Fruit fly (Drosophila melanogaster) whole organism, embryonic: ENCODE data around the gene asun.

ENCODE experiments used
- BtbVII ChIP-seq: fragments of 200-800 bp; sonication (Bioruptor generic); optimal IDR thresholded peaks from 3 replicates; lab custom pipeline; 2017; ENCODE audit warnings: missing biosample characterization, mild to moderate bottlenecking, missing genetic modification characterization
- CG10321 ChIP-seq: fragments of 200-800 bp; sonication (Bioruptor generic); IDR thresholded peaks from 2 replicates; pipeline ENCODE4 v1.3.6; 2022; ENCODE audit warnings: missing biosample characterization, missing genetic modification characterization
- CG11247 ChIP-seq: fragments of 200-800 bp; sonication (Bioruptor generic); IDR thresholded peaks from 2 replicates; pipeline ENCODE4 v1.3.6; 2022; ENCODE audit warnings: missing biosample characterization, missing genetic modification characterization
- CG11504 ChIP-seq: fragments of 200-800 bp; sonication (Bioruptor generic); optimal IDR thresholded peaks from 3 replicates; lab custom pipeline; 2019; ENCODE audit warnings: missing biosample characterization, mild to moderate bottlenecking, missing genetic modification characterization, moderate library complexity
- CG11560 ChIP-seq: fragments of 200-800 bp; sonication (Bioruptor generic); IDR thresholded peaks from 3 replicates; pipeline ENCODE4 v1.3.6; 2022; ENCODE audit warnings: missing biosample characterization, missing genetic modification characterization
- CG13624 ChIP-seq: fragments of 200-800 bp; sonication (Bioruptor generic); optimal IDR thresholded peaks from 2 replicates; lab custom pipeline; 2016; ENCODE audit warnings: missing biosample characterization, missing genetic modification characterization
- CG15696 ChIP-seq: fragments of 200-800 bp; sonication (Bioruptor generic); optimal IDR thresholded peaks from 2 replicates; lab custom pipeline; 2019; ENCODE audit warnings: missing biosample characterization, mild to moderate bottlenecking, missing genetic modification characterization, moderate library complexity
- CG16815 ChIP-seq: fragments of 200-800 bp; sonication (Bioruptor generic); optimal IDR thresholded peaks from 3 replicates; lab custom pipeline; 2017; ENCODE audit warnings: missing biosample characterization, mild to moderate bottlenecking, missing genetic modification characterization
- CG17912 ChIP-seq: fragments of 200-800 bp; sonication (Bioruptor generic); optimal IDR thresholded peaks from 2 replicates; lab custom pipeline; 2018; ENCODE audit warnings: missing biosample characterization, mild to moderate bottlenecking, missing genetic modification characterization
- CG18262 ChIP-seq: fragments of 200-800 bp; optimal IDR thresholded peaks from 3 replicates; lab custom pipeline; 2019; ENCODE audit warnings: missing biosample characterization, mild to moderate bottlenecking, missing genetic modification characterization, moderate library complexity
- CG2678 ChIP-seq: fragments of 200-800 bp; sonication (Bioruptor generic); optimal IDR thresholded peaks from 3 replicates; lab custom pipeline; 2019; ENCODE audit warnings: missing biosample characterization, mild to moderate bottlenecking, missing genetic modification characterization, moderate library complexity
- CG31388 ChIP-seq: fragments of 200-800 bp; sonication (Bioruptor generic); optimal IDR thresholded peaks from 2 replicates; lab custom pipeline; 2016; ENCODE audit warnings: missing biosample characterization, missing genetic modification characterization
- CG3847 ChIP-seq: fragments of 200-800 bp; sonication (Bioruptor generic); IDR thresholded peaks from 2 replicates; pipeline ENCODE4 v1.3.6; 2022; ENCODE audit warnings: missing biosample characterization, missing genetic modification characterization
- CG9727 ChIP-seq: fragments of 200-800 bp; sonication (Bioruptor generic); optimal IDR thresholded peaks from 3 replicates; lab custom pipeline; 2017; ENCODE audit warnings: missing biosample characterization, mild to moderate bottlenecking, missing genetic modification characterization
- CoRest ChIP-seq: fragments of 200-800 bp; sonication (Bioruptor generic); optimal IDR thresholded peaks from 3 replicates; lab custom pipeline; 2018; ENCODE audit warnings: missing biosample characterization, mild to moderate bottlenecking, missing genetic modification characterization, moderate library complexity
- Dp ChIP-seq: fragments of 200-800 bp; sonication (Bioruptor generic); optimal IDR thresholded peaks from 2 replicates; lab custom pipeline; 2018; ENCODE audit warnings: missing biosample characterization, mild to moderate bottlenecking, missing genetic modification characterization, moderate library complexity
- E2f2 ChIP-seq: fragments of 200-800 bp; sonication (Bioruptor generic); IDR thresholded peaks from 2 replicates; pipeline ENCODE4 v1.3.6; 2022; ENCODE audit warnings: missing biosample characterization, missing genetic modification characterization
- Fer1 ChIP-seq: fragments of 200-800 bp; sonication (Bioruptor generic); optimal IDR thresholded peaks from 2 replicates; lab custom pipeline; 2017; ENCODE audit warnings: missing biosample characterization, mild to moderate bottlenecking, missing genetic modification characterization
- Hmr ChIP-seq: fragments of 200-800 bp; sonication (Bioruptor generic); optimal IDR thresholded peaks from 3 replicates; lab custom pipeline; 2017; ENCODE audit warnings: mild to moderate bottlenecking, missing biosample characterization, missing genetic modification reagents, missing genetic modification characterization
- Jarid2 ChIP-seq: fragments of 200-800 bp; sonication (Bioruptor generic); optimal IDR thresholded peaks from 3 replicates; lab custom pipeline; 2017; ENCODE audit warnings: mild to moderate bottlenecking, missing biosample characterization, missing genetic modification reagents, missing genetic modification characterization
- Med ChIP-seq: fragments of 200-800 bp; sonication (Bioruptor generic); peaks from one replicate; lab custom pipeline; 2016; ENCODE audit warnings: missing biosample characterization, missing genetic modification characterization, mild to moderate bottlenecking, inconsistent platforms, moderate library complexity
- Pdp1 ChIP-seq, 2 experiments: fragments of 200-800 bp; sonication (Bioruptor generic); optimal IDR thresholded peaks; 3 replicates each; lab custom pipeline; 2016; ENCODE audit warnings: missing biosample characterization in 2 of 2, missing genetic modification characterization in 2 of 2, mild to moderate bottlenecking in 1 of 2, moderate library complexity in 1 of 2
- Sox100B ChIP-seq: fragments of 200-800 bp; sonication (Bioruptor generic); optimal IDR thresholded peaks from 3 replicates; lab custom pipeline; 2018; ENCODE audit warnings: missing biosample characterization, mild to moderate bottlenecking, missing genetic modification characterization
- Trl ChIP-seq, 3 experiments: fragments of >200 bp in 2 of 3; fragments of 200-800 bp in 1 of 3; sonication (Bioruptor generic) in 1 of 3; optimal IDR thresholded peaks; 2 replicates in 1 of 3; 3 replicates in 2 of 3; lab custom pipeline; 2016 to 2017; ENCODE audit warnings: missing biosample characterization in 1 of 3, missing genetic modification characterization in 1 of 3
- YL-1 ChIP-seq: fragments of 200-800 bp; sonication (Bioruptor generic); optimal IDR thresholded peaks from 3 replicates; lab custom pipeline; 2017; ENCODE audit warnings: missing biosample characterization, mild to moderate bottlenecking, missing genetic modification characterization
- chinmo ChIP-seq: fragments of 200-800 bp; sonication (Bioruptor generic); IDR thresholded peaks from 4 replicates; pipeline ENCODE4 v1.3.6; 2022; ENCODE audit warnings: missing biosample characterization, missing genetic modification characterization; ENCODE audit not compliant: partially characterized antibody
- ci ChIP-seq: fragments of 200-800 bp; sonication (Bioruptor generic); IDR thresholded peaks from 3 replicates; pipeline ENCODE4 v1.3.6; 2022; ENCODE audit warnings: missing biosample characterization, missing genetic modification characterization
- crol ChIP-seq: fragments of 200-800 bp; sonication (Bioruptor generic); IDR thresholded peaks from 2 replicates; pipeline ENCODE4 v1.3.6; 2022; ENCODE audit warnings: missing biosample characterization, missing genetic modification characterization
- ftz-f1 ChIP-seq: fragments of 200-800 bp; sonication (Bioruptor generic); optimal IDR thresholded peaks from 2 replicates; lab custom pipeline; 2016; ENCODE audit warnings: missing biosample characterization, missing genetic modification characterization
- gcm ChIP-seq: fragments of 200-800 bp; sonication (Bioruptor generic); optimal IDR thresholded peaks from 2 replicates; lab custom pipeline; 2019; ENCODE audit warnings: missing biosample characterization, mild to moderate bottlenecking, missing genetic modification characterization, moderate library complexity
- gem ChIP-seq: fragments of 200-800 bp; sonication (Bioruptor generic); optimal IDR thresholded peaks from 2 replicates; lab custom pipeline; 2019; ENCODE audit warnings: missing biosample characterization, mild to moderate bottlenecking, missing genetic modification characterization, moderate library complexity
- grau ChIP-seq: fragments of 200-800 bp; optimal IDR thresholded peaks from 3 replicates; lab custom pipeline; 2019; ENCODE audit warnings: missing biosample characterization, mild to moderate bottlenecking, missing genetic modification characterization, moderate library complexity
- gro ChIP-seq: fragments of 200-800 bp; sonication (Bioruptor generic); optimal IDR thresholded peaks from 2 replicates; lab custom pipeline; 2016; ENCODE audit warnings: missing biosample characterization, missing genetic modification characterization
- h ChIP-seq: fragments of >200 bp; optimal IDR thresholded peaks from 2 replicates; lab custom pipeline; 2017
- kah ChIP-seq: fragments of 200-800 bp; sonication (Bioruptor generic); optimal IDR thresholded peaks from 2 replicates; lab custom pipeline; 2018; ENCODE audit warnings: missing biosample characterization, mild to moderate bottlenecking, missing genetic modification characterization
- nau ChIP-seq: fragments of 200-800 bp; sonication (Bioruptor generic); optimal IDR thresholded peaks from 3 replicates; lab custom pipeline; 2017; ENCODE audit warnings: missing biosample characterization, mild to moderate bottlenecking, missing genetic modification characterization, missing genetic modification reagents
- odd ChIP-seq: fragments of 200-800 bp; sonication (Bioruptor generic); optimal IDR thresholded peaks from 2 replicates; lab custom pipeline; 2017; ENCODE audit warnings: missing biosample characterization, mild to moderate bottlenecking, missing genetic modification characterization
- pb ChIP-seq: fragments of 200-800 bp; sonication (Bioruptor generic); optimal IDR thresholded peaks from 3 replicates; lab custom pipeline; 2016; ENCODE audit warnings: missing biosample characterization, missing genetic modification characterization
- row ChIP-seq: fragments of 200-800 bp; sonication (Bioruptor generic); IDR thresholded peaks from 3 replicates; pipeline ENCODE4 v1.3.6; 2022; ENCODE audit warnings: missing biosample characterization, missing genetic modification characterization
- salm ChIP-seq: fragments of 200-800 bp; sonication (Bioruptor generic); optimal IDR thresholded peaks from 2 replicates; lab custom pipeline; 2018; ENCODE audit warnings: missing biosample characterization, mild to moderate bottlenecking, missing genetic modification characterization
- scrt ChIP-seq: fragments of 200-800 bp; sonication (Bioruptor generic); optimal IDR thresholded peaks from 2 replicates; lab custom pipeline; 2018; ENCODE audit warnings: missing biosample characterization, mild to moderate bottlenecking, missing genetic modification characterization, moderate library complexity
- sd ChIP-seq: fragments of 200-800 bp; sonication (Bioruptor generic); optimal IDR thresholded peaks from 3 replicates; lab custom pipeline; 2018; ENCODE audit warnings: missing biosample characterization, mild to moderate bottlenecking, missing genetic modification characterization, moderate library complexity
- sens ChIP-seq: fragments of 200-800 bp; sonication (Bioruptor generic); peaks from one replicate; lab custom pipeline; 2016; ENCODE audit warnings: missing biosample characterization, missing genetic modification characterization
- sob ChIP-seq: fragments of 200-800 bp; sonication (Bioruptor generic); IDR thresholded peaks from 2 replicates; pipeline ENCODE4 v1.3.6; 2022; ENCODE audit warnings: missing biosample characterization, missing genetic modification characterization
- sqz ChIP-seq: fragments of 200-800 bp; sonication (Bioruptor generic); optimal IDR thresholded peaks from 3 replicates; lab custom pipeline; 2018; ENCODE audit warnings: missing biosample characterization, mild to moderate bottlenecking, missing genetic modification characterization
- sr ChIP-seq: fragments of 200-800 bp; sonication (Bioruptor generic); IDR thresholded peaks from 3 replicates; pipeline ENCODE4 v1.3.6; 2022; ENCODE audit warnings: missing biosample characterization, missing genetic modification characterization
- yki ChIP-seq: fragments of >200 bp; optimal IDR thresholded peaks from 3 replicates; lab custom pipeline; 2018
- z ChIP-seq: fragments of 200-800 bp; sonication (Bioruptor generic); IDR thresholded peaks from 3 replicates; pipeline ENCODE4 v1.3.6; 2022; ENCODE audit warnings: missing biosample characterization, missing genetic modification characterization

The asun gene

DNA sequence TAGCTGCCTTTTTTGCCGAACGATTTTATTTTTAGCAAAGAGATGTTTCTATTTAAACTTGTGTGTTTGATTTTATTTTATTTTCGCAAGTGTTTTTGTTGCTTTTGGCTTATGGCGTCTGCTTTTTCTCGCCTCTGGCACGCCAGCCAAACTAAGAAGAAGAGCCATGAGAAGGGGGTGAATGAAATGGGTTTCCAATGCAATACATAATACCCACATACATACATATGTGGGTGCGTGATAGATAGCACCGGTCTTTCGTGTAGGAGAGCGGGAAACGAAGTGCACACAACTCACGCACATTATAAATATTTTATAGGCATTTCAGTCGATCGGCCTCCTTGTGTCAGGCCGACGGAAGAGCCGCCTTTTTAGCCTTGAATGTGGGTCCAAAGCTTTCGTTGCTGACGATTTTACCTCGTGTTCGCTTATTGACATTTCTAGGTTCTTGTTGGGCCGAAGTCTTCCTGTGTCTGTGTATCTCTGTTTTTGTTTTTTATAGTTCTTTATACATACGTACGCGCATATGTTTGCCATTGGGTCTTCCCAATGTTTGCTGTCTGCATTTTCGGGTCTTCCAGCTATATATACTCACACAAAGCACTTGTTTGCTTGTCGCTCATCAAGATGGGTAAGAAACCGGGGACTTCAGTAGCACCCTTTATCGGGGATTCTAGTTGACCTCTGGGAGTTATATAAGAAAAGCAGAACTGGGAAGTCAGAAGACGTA, 12.0 kb downstream of the asun start (continued):
- TF ChIP-seq Fer1 (GFP tag; lab: Kevin White, UChicago) (no peak), CG11560 (tag; lab: Robert Waterston, UW) (no peak), CG17912 (GFP tag; lab: Kevin White, UChicago) (no peak), CG9727 (GFP tag; lab: Kevin White, UChicago) (peak; percentile 19), CG16815 (GFP tag; lab: Kevin White, UChicago) (no peak), CG10321 (no peak), Jarid2 (peak; percentile 3), ftz-f1 (GFP tag; lab: Kevin White, UChicago) (peak; percentile 43), odd (GFP tag; lab: Kevin White, UChicago) (peak; percentile 2), E2f2 (GFP tag; lab: Robert Waterston, UW) (no peak), CG15696 (tag; lab: Kevin White, UChicago) (peak; percentile 37), crol (peak; percentile 64), CG18262 (peak; percentile 18), Hmr (GFP tag; lab: Kevin White, UChicago) (no peak), Sox100B (GFP tag; lab: Kevin White, UChicago) (no peak), salm (peak; percentile 35), ci (peak; percentile 43; the same call in 1 of the 3 replicates), CG11247 (GFP tag; lab: Robert Waterston, UW) (no peak), CG3847 (no peak), sqz (peak; percentile 3), h (lab: Kevin White, UChicago) (no peak)

dm6 chr3R:16276992-16277391, 12.9 kb downstream of the asun start:
- no peak for TF ChIP-seq gcm (GFP tag; lab: Kevin White, UChicago)
- TF ChIP-seq Dp (GFP tag; lab: Kevin White, UChicago), result no peak
- TF ChIP-seq YL-1 (GFP tag; lab: Kevin White, UChicago), result no peak
- TF ChIP-seq row, result peak; percentile 31; the same call in 1 of the 3 replicates
- TF ChIP-seq CG11504, result peak; percentile 8
- no peak for TF ChIP-seq CoRest
- peak; percentile 13 for TF ChIP-seq sens (GFP tag; lab: Kevin White, UChicago)
- TF ChIP-seq gem (tag; lab: Kevin White, UChicago), result peak; percentile 10
- no peak for TF ChIP-seq CG31388
- TF ChIP-seq grau (tag; lab: Kevin White, UChicago), result peak; percentile 73
- peak; percentile 16 for TF ChIP-seq CG2678 (tag; lab: Kevin White, UChicago)
- 0 out of 2 replicates have a peak, but pooled peaks have one; percentile 6 for TF ChIP-seq crol

DNA sequence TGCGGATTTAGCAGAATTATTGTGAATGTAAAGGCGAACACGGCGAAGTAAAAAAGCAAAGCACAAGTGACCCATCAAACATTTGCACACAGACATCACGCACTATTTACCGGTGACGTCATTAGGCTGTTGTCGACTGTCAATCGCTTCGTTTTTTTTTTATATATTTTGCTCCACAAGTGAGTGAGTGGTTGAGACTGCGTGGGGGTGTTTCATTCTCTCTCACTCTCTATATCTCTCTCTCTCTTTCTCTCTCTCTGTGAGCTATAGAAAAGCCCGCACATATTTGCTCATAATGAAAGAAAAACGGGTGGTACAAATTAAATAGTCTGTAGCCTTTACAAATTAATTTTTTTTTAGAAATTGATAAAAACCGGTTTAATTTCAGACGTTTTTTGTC, 13.5 kb downstream of the asun start:
- peak; percentile 88 for TF ChIP-seq gcm (GFP tag; lab: Kevin White, UChicago)
- peak; percentile 9 for TF ChIP-seq nau (GFP tag; lab: Kevin White, UChicago)
- no peak for TF ChIP-seq yki (lab: Kevin White, UChicago)
- TF ChIP-seq sr (GFP tag; lab: Robert Waterston, UW), result peak; percentile 96
- no peak for TF ChIP-seq CG13624
- peak; percentile 65 for TF ChIP-seq kah
- 0 out of 4 replicates have a peak, but pooled peaks have one; percentile 35 for TF ChIP-seq chinmo (GFP tag; lab: Robert Waterston, UW)
- no peak for TF ChIP-seq pb (GFP tag; lab: Kevin White, UChicago)
- peak in 1 of 2 experiments; percentile 30 for TF ChIP-seq Pdp1 (GFP tag; optimal IDR thresholded peaks at IDR 0.05; lab: Kevin White, UChicago)
- peak; percentile 41 for TF ChIP-seq Med
- TF ChIP-seq gro, result peak; percentile 25
- TF ChIP-seq Trl (optimal IDR thresholded peaks at IDR 0.05; lab: Kevin White, UChicago), result peak; percentile 48 to 79
- no peak for TF ChIP-seq Trl (GFP tag; optimal IDR thresholded peaks at IDR 0.05; lab: Kevin White, UChicago)
- peak; percentile 34 for TF ChIP-seq BtbVII
- TF ChIP-seq sd, result peak; percentile 34
- TF ChIP-seq sqz, result peak; percentile 87
- TF ChIP-seq sob, result peak; percentile 32; the same call in 1 of the 2 replicates
- peak; percentile 57 for TF ChIP-seq sens (GFP tag; lab: Kevin White, UChicago)
- TF ChIP-seq z (GFP tag; lab: Robert Waterston, UW), result peak; percentile 87
- peak; percentile 68 for TF ChIP-seq scrt (GFP tag; lab: Kevin White, UChicago)
